Worm (Caenorhabditis elegans) whole organism, mixed stage, embryonic: Measurements from ENCODE around the gene daf-12.

Experiments
- M03D4.4 ChIP-seq: sonication (generic microtip); optimal IDR thresholded peaks from 2 replicates; lab custom pipeline; 2017; ENCODE audit warnings: mild to moderate bottlenecking, missing genetic modification characterization, missing compliant biosample characterization
- bed-3 ChIP-seq: fragments of 200-800 bp; sonication (Bioruptor generic); optimal IDR thresholded peaks from 3 replicates; lab custom pipeline; 2018; ENCODE audit warnings: mild to moderate bottlenecking, missing genetic modification characterization, moderate library complexity, missing compliant biosample characterization
- blmp-1 ChIP-seq: fragments of 150-350 bp; optimal IDR thresholded peaks from 2 replicates; lab custom pipeline; 2014; ENCODE audit warnings: missing biosample characterization, missing genetic modification characterization
- ceh-43 ChIP-seq: fragments of 200-800 bp; sonication (Bioruptor generic); optimal IDR thresholded peaks from 2 replicates; lab custom pipeline; 2018; ENCODE audit warnings: mild to moderate bottlenecking, missing genetic modification characterization, moderate library complexity, missing compliant biosample characterization
- ceh-83 ChIP-seq: fragments of 200-800 bp; sonication (Bioruptor generic); optimal IDR thresholded peaks from 2 replicates; lab custom pipeline; 2018; ENCODE audit warnings: mild to moderate bottlenecking, missing genetic modification characterization, missing compliant biosample characterization
- ces-1 ChIP-seq: fragments of 150-350 bp; optimal IDR thresholded peaks from 2 replicates; lab custom pipeline; 2014; ENCODE audit warnings: missing biosample characterization, missing genetic modification reagents, missing genetic modification characterization
- cnd-1 ChIP-seq: fragments of 200-800 bp; sonication (Bioruptor generic); optimal IDR thresholded peaks from 2 replicates; lab custom pipeline; 2018; ENCODE audit warnings: mild to moderate bottlenecking, missing genetic modification characterization, missing compliant biosample characterization
- drap-1 ChIP-seq: fragments of 200-800 bp; sonication (Bioruptor generic); optimal IDR thresholded peaks from 3 replicates; lab custom pipeline; 2018; ENCODE audit warnings: mild to moderate bottlenecking, missing genetic modification characterization, missing compliant biosample characterization
- elt-1 ChIP-seq: sonication (generic microtip); optimal IDR thresholded peaks from 2 replicates; lab custom pipeline; 2017; ENCODE audit warnings: missing genetic modification characterization, mild to moderate bottlenecking, missing compliant biosample characterization, antibody characterized with exemption, moderate library complexity, borderline replicate concordance; ENCODE audit not compliant: insufficient read depth
- elt-3 ChIP-seq: fragments of 150-350 bp; optimal IDR thresholded peaks from 2 replicates; lab custom pipeline; 2014; ENCODE audit warnings: missing biosample characterization, missing genetic modification characterization
- flh-1 ChIP-seq: fragments of 200-800 bp; sonication (Bioruptor generic); optimal IDR thresholded peaks from 2 replicates; lab custom pipeline; 2018; ENCODE audit warnings: mild to moderate bottlenecking, missing genetic modification characterization, moderate library complexity, missing compliant biosample characterization
- ham-2 ChIP-seq: fragments of 200-800 bp; sonication (Bioruptor generic); optimal IDR thresholded peaks from 2 replicates; lab custom pipeline; 2018; ENCODE audit warnings: mild to moderate bottlenecking, missing genetic modification characterization, missing compliant biosample characterization
- lin-13 ChIP-seq: fragments of 150-350 bp; optimal IDR thresholded peaks from 2 replicates; lab custom pipeline; 2014; ENCODE audit warnings: missing biosample characterization, missing genetic modification characterization
- lin-32 ChIP-seq: fragments of 200-800 bp; sonication (Bioruptor generic); optimal IDR thresholded peaks from 2 replicates; lab custom pipeline; 2018; ENCODE audit warnings: mild to moderate bottlenecking, missing genetic modification characterization, missing compliant biosample characterization
- lsy-2 ChIP-seq: fragments of 150-350 bp; optimal IDR thresholded peaks from 2 replicates; lab custom pipeline; 2014; ENCODE audit warnings: missing biosample characterization, missing genetic modification characterization
- mab-5 ChIP-seq: fragments of 150-350 bp; optimal IDR thresholded peaks from 2 replicates; lab custom pipeline; 2014; ENCODE audit warnings: missing biosample characterization, missing genetic modification characterization
- mep-1 ChIP-seq: fragments of 150-350 bp; optimal IDR thresholded peaks from 2 replicates; lab custom pipeline; 2017; ENCODE audit warnings: missing biosample characterization, missing genetic modification reagents, missing genetic modification characterization, inconsistent platforms
- mls-2 ChIP-seq: sonication (generic microtip); optimal IDR thresholded peaks from 2 replicates; lab custom pipeline; 2016; ENCODE audit warnings: mild to moderate bottlenecking, missing genetic modification characterization, moderate library complexity, missing compliant biosample characterization
- nhr-12 ChIP-seq: fragments of 150-350 bp; optimal IDR thresholded peaks from 2 replicates; lab custom pipeline; 2014; ENCODE audit warnings: missing biosample characterization, missing genetic modification characterization
- nhr-2 ChIP-seq: fragments of 150-350 bp; optimal IDR thresholded peaks from 2 replicates; lab custom pipeline; 2014; ENCODE audit warnings: missing biosample characterization, missing genetic modification characterization
- nhr-237 ChIP-seq: fragments of 150-350 bp; optimal IDR thresholded peaks from 2 replicates; lab custom pipeline; 2014; ENCODE audit warnings: missing biosample characterization, missing genetic modification characterization
- nhr-28 ChIP-seq: fragments of 150-350 bp; optimal IDR thresholded peaks from 2 replicates; lab custom pipeline; 2014; ENCODE audit warnings: missing biosample characterization, missing genetic modification characterization
- nhr-76 ChIP-seq: sonication (generic microtip); optimal IDR thresholded peaks from 2 replicates; lab custom pipeline; 2017; ENCODE audit warnings: missing biosample characterization, missing genetic modification characterization
- pha-4 ChIP-seq: fragments of 150-350 bp; optimal IDR thresholded peaks from 2 replicates; lab custom pipeline; 2018; ENCODE audit warnings: missing biosample characterization, missing genetic modification reagents, missing genetic modification characterization
- sem-2 ChIP-seq: fragments of 200-800 bp; sonication (Bioruptor generic); optimal IDR thresholded peaks from 2 replicates; lab custom pipeline; 2018; ENCODE audit warnings: mild to moderate bottlenecking, missing genetic modification characterization, missing compliant biosample characterization
- sptf-1 ChIP-seq: sonication (generic microtip); optimal IDR thresholded peaks from 2 replicates; lab custom pipeline; 2017; ENCODE audit warnings: mild to moderate bottlenecking, missing genetic modification characterization, moderate library complexity, missing compliant biosample characterization
- tbx-8 ChIP-seq: fragments of 200-800 bp; sonication (Bioruptor generic); optimal IDR thresholded peaks from 2 replicates; lab custom pipeline; 2018; ENCODE audit warnings: mild to moderate bottlenecking, missing genetic modification characterization, moderate library complexity, missing compliant biosample characterization
- unc-120 ChIP-seq: sonication (generic microtip); optimal IDR thresholded peaks from 2 replicates; lab custom pipeline; 2017; ENCODE audit warnings: missing genetic modification characterization, missing compliant biosample characterization; ENCODE audit not compliant: poor library complexity, severe bottlenecking
- unc-39 ChIP-seq: fragments of 150-350 bp; optimal IDR thresholded peaks from 2 replicates; lab custom pipeline; 2014; ENCODE audit warnings: missing biosample characterization, missing genetic modification characterization
- unc-62 ChIP-seq: fragments of 150-350 bp; optimal IDR thresholded peaks from 2 replicates; lab custom pipeline; 2014; ENCODE audit warnings: missing biosample characterization, missing genetic modification reagents, missing genetic modification characterization
- zip-8 ChIP-seq: fragments of 150-350 bp; optimal IDR thresholded peaks from 2 replicates; lab custom pipeline; 2014; ENCODE audit warnings: missing biosample characterization, missing genetic modification characterization
- ztf-11 ChIP-seq: fragments of 150-350 bp; optimal IDR thresholded peaks from 2 replicates; lab custom pipeline; 2014; ENCODE audit warnings: missing biosample characterization, missing genetic modification characterization

daf-12 gene

ce11 chrX:10639403-10639812 lies 3.7 kb downstream of the daf-12 start:
- no peak for TF ChIP-seq elt-1 (tag; lab: Kevin White, UChicago)
- TF ChIP-seq zip-8 (tag; lab: Kevin White, UChicago) = peak; percentile 12
- TF ChIP-seq ceh-83 = no peak
- no peak for TF ChIP-seq unc-120 (tag; lab: Kevin White, UChicago)

DNA sequence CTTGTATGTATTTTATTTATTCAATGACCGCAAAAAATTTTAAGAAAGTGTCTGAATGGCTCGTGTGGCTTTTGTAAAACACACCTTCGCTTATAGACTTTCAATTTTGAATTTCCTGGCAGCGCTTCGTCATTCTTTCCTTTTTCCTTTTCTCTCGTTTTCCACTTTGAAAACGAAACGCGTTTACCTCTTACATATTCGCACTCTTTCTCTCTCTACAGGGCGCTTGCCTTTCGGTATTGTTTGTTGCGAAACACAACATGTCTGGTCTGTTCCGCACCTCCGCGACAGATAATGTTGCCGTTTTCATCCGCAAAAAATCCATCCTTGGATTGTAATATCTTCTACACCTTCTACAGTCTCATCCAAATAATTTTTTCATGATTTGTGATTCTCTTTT lies 4.9 kb downstream of the daf-12 start:
- TF ChIP-seq nhr-28 (tag; lab: Kevin White, UChicago) (no peak), blmp-1 (tag; lab: Kevin White, UChicago) (peak; percentile 71)

DNA sequence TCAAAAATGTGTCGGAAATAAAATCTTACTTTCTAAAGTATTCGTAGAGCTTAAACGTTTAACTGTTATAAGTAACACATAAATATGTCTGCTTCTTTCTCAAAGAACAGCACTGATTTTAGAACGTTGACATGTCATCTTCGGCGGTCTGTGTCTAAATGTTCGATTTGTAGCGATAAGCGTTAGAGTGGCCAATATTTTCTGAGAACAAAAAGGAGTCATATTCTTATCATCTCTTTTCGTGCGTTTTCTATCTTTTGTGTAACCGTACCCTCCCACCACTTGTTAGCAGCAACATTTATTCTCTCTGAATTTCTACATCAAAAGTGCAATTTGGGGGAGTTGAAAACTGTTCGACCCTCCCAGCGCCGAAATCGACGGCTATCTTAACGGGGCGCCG lies 9.4 kb downstream of the daf-12 start:
- no peak for TF ChIP-seq elt-3 (tag; lab: Kevin White, UChicago)
- TF ChIP-seq lin-13 (tag; lab: Kevin White, UChicago) = no peak
- TF ChIP-seq nhr-237 (tag; lab: Kevin White, UChicago) = no peak
- TF ChIP-seq sem-2 (GFP tag; lab: Kevin White, UChicago) = no peak
- no peak for TF ChIP-seq nhr-2
- TF ChIP-seq nhr-76 (tag; lab: Kevin White, UChicago) = no peak
- TF ChIP-seq flh-1 (GFP tag; lab: Kevin White, UChicago) = no peak
- no peak for TF ChIP-seq ces-1
- TF ChIP-seq cnd-1 (tag; lab: Kevin White, UChicago) = no peak
- TF ChIP-seq ham-2 = no peak
- TF ChIP-seq zip-8 (tag; lab: Kevin White, UChicago) = no peak
- TF ChIP-seq unc-39 (tag; lab: Kevin White, UChicago) = no peak
- TF ChIP-seq sptf-1 (tag; lab: Kevin White, UChicago) = no peak
- TF ChIP-seq ceh-43 = no peak
- TF ChIP-seq tbx-8 (GFP tag; lab: Kevin White, UChicago) = no peak
- TF ChIP-seq M03D4.4 (tag; lab: Kevin White, UChicago) = no peak
- TF ChIP-seq mls-2 (tag; lab: Kevin White, UChicago) = no peak
- no peak for TF ChIP-seq ztf-11 (tag; lab: Kevin White, UChicago)
- TF ChIP-seq blmp-1 (tag; lab: Kevin White, UChicago) = no peak

DNA sequence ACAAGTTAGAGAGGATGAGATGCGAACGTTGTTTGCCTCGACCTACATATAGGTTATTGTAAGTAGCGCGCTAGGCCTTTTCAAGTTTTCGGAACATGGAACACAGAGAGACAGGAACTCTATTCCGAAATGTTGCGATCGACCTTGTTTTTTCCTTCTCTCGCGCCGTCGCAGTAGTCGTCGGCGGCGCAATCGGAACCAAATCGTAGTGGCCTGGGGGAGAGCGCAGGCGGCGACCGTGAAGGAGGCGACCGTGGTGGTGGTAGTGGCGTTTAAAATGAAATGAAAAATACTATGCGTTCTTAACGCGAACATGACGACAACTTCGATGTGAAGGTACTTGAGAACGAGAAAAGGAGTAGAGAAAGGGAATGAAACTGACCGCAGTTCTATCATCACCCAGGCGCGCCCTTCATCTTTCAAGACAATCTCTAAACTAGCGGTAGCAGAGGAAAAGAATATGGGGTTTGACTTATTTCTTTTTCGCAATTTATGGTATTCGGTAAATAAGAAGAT lies 11.9 kb downstream of the daf-12 start:
- TF ChIP-seq nhr-76 (tag; lab: Kevin White, UChicago) (no peak), zip-8 (tag; lab: Kevin White, UChicago) (no peak), ztf-11 (tag; lab: Kevin White, UChicago) (no peak), nhr-2 (no peak), cnd-1 (tag; lab: Kevin White, UChicago) (no peak), blmp-1 (tag; lab: Kevin White, UChicago) (no peak), nhr-28 (tag; lab: Kevin White, UChicago) (no peak), unc-62 (GFP tag; lab: Kevin White, UChicago) (no peak), lsy-2 (no peak), mls-2 (tag; lab: Kevin White, UChicago) (no peak), nhr-12 (tag; lab: Kevin White, UChicago) (no peak), mab-5 (tag; lab: Kevin White, UChicago) (no peak), lin-32 (GFP tag; lab: Kevin White, UChicago) (no peak), unc-39 (tag; lab: Kevin White, UChicago) (no peak)

DNA sequence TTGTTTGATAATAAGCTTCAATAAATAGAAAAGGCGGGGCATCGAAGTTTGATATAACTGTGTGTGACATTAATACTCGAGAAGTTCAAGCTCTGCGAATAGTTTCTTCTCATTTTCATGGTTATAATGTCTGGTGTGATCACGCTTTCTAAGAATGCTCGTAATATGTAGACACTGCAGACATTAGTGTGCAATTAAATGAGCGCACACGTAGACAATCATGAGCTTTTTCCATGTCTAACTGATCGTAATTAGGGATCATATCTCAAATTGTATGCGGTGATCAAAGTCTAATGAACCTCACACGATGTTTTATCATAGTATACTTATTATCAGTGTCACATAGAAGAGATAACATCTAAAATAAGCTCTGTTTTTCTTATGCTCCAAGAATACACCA lies 14.4 kb downstream of the daf-12 start:
- no peak for TF ChIP-seq tbx-8 (GFP tag; lab: Kevin White, UChicago)
- TF ChIP-seq sptf-1 (tag; lab: Kevin White, UChicago) = no peak
- TF ChIP-seq drap-1 = no peak
- TF ChIP-seq lin-32 (GFP tag; lab: Kevin White, UChicago) = no peak
- TF ChIP-seq M03D4.4 (tag; lab: Kevin White, UChicago) = no peak
- TF ChIP-seq pha-4 (tag; lab: Kevin White, UChicago) = no peak
- no peak for TF ChIP-seq ceh-43
- no peak for TF ChIP-seq mls-2 (tag; lab: Kevin White, UChicago)
- no peak for TF ChIP-seq lin-13 (tag; lab: Kevin White, UChicago)
- no peak for TF ChIP-seq mep-1 (tag; lab: Kevin White, UChicago)
- no peak for TF ChIP-seq sem-2 (GFP tag; lab: Kevin White, UChicago)
- no peak for TF ChIP-seq flh-1 (GFP tag; lab: Kevin White, UChicago)
- TF ChIP-seq unc-120 (tag; lab: Kevin White, UChicago) = no peak
- no peak for TF ChIP-seq ces-1
- TF ChIP-seq mab-5 (tag; lab: Kevin White, UChicago) = no peak
- no peak for TF ChIP-seq bed-3 (GFP tag; lab: Kevin White, UChicago)
- TF ChIP-seq unc-62 (GFP tag; lab: Kevin White, UChicago) = no peak
- no peak for TF ChIP-seq nhr-28 (tag; lab: Kevin White, UChicago)
- no peak for TF ChIP-seq nhr-2
- no peak for TF ChIP-seq cnd-1 (tag; lab: Kevin White, UChicago)
